Worm (Caenorhabditis elegans) whole organism, L4/young adult: ENCODE results near the gene osm-1.

ENCODE experiments used
- W03F9.2 ChIP-seq: fragments of 150-350 bp; optimal IDR thresholded peaks from 2 replicates; lab custom pipeline; 2014; ENCODE audit warnings: missing biosample characterization, missing genetic modification characterization
- dao-5 ChIP-seq: sonication (generic microtip); optimal IDR thresholded peaks from 2 replicates; lab custom pipeline; 2016; ENCODE audit warnings: missing genotype, missing genetic modification characterization, moderate library complexity, missing compliant biosample characterization
- him-1 ChIP-seq: sonication (generic microtip); optimal IDR thresholded peaks from 2 replicates; lab custom pipeline; 2016; ENCODE audit warnings: missing genotype, missing genetic modification reagents, missing genetic modification characterization, missing compliant biosample characterization

DNA sequence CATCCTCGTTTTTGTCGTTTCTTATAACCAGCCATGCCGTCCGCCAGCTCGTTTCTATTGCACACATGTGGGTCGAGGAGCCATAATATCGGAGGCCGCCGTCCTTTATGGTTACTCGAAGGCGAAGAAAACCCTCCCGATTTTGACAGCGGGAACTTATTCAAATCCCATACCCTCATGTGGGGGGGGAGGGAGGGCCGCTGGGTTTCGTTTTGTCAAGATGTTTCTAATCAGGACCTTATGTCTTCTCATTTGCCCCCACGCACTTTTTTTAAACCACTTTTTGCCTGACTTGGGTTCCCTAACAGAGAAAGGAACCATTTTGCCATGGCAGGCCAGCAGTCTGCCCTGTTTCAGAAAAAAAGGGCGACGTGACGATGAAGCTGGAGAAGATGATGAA lies 8.0 kb upstream of the osm-1 start:
- no peak for TF ChIP-seq dao-5 (tag; lab: Kevin White, UChicago)
- TF ChIP-seq him-1 (tag; lab: Kevin White, UChicago) = no peak
- TF ChIP-seq W03F9.2 = no peak
